Fruit fly (Drosophila melanogaster) whole organism, embryonic: ENCODE data around the gene Cep290.

Experiments used
- Bdp1 ChIP-seq: fragments of 200-800 bp; sonication (Bioruptor generic); optimal IDR thresholded peaks from 3 replicates; lab custom pipeline; 2016; ENCODE audit warnings: missing biosample characterization, missing genetic modification characterization
- Bgb ChIP-seq: fragments of 200-800 bp; sonication (Bioruptor generic); IDR thresholded peaks from 2 replicates; pipeline ENCODE4 v1.3.6; 2022; ENCODE audit warnings: missing biosample characterization, missing genetic modification characterization; ENCODE audit not compliant: partially characterized antibody
- CG10209 ChIP-seq: fragments of 200-800 bp; sonication (Bioruptor generic); optimal IDR thresholded peaks from 3 replicates; lab custom pipeline; 2017; ENCODE audit warnings: missing biosample characterization, mild to moderate bottlenecking, missing genetic modification characterization, missing genetic modification reagents
- CG11504 ChIP-seq: fragments of 200-800 bp; sonication (Bioruptor generic); optimal IDR thresholded peaks from 3 replicates; lab custom pipeline; 2019; ENCODE audit warnings: missing biosample characterization, mild to moderate bottlenecking, missing genetic modification characterization, moderate library complexity
- CG13287 ChIP-seq: fragments of 200-800 bp; sonication (Bioruptor generic); IDR thresholded peaks from 2 replicates; pipeline ENCODE4 v1.3.6; 2022; ENCODE audit warnings: missing biosample characterization, missing genetic modification characterization; ENCODE audit not compliant: partially characterized antibody
- CG13894 ChIP-seq: fragments of 200-800 bp; sonication (Bioruptor generic); optimal IDR thresholded peaks from 3 replicates; lab custom pipeline; 2018; ENCODE audit warnings: missing biosample characterization, mild to moderate bottlenecking, missing genetic modification characterization, moderate library complexity
- CG1529 ChIP-seq: fragments of 200-800 bp; sonication (Bioruptor generic); optimal IDR thresholded peaks from 3 replicates; lab custom pipeline; 2018; ENCODE audit warnings: missing biosample characterization, missing genetic modification characterization
- CG1602 ChIP-seq: fragments of 200-800 bp; sonication (Bioruptor generic); optimal IDR thresholded peaks from 3 replicates; lab custom pipeline; 2016; ENCODE audit warnings: missing biosample characterization, missing genetic modification characterization
- CG17361 ChIP-seq: fragments of 200-800 bp; sonication (Bioruptor generic); IDR thresholded peaks from 3 replicates; pipeline ENCODE4 v1.3.6; 2022; ENCODE audit warnings: missing biosample characterization, missing genetic modification characterization
- CG30403 ChIP-seq: fragments of 200-800 bp; sonication (Bioruptor generic); optimal IDR thresholded peaks from 3 replicates; lab custom pipeline; 2016; ENCODE audit warnings: missing biosample characterization, missing genetic modification characterization
- CG31388 ChIP-seq: fragments of 200-800 bp; sonication (Bioruptor generic); optimal IDR thresholded peaks from 2 replicates; lab custom pipeline; 2016; ENCODE audit warnings: missing biosample characterization, missing genetic modification characterization
- CG32767 ChIP-seq: fragments of 200-800 bp; sonication (Bioruptor generic); IDR thresholded peaks from 2 replicates; pipeline ENCODE4 v1.3.6; 2022; ENCODE audit warnings: missing biosample characterization, missing genetic modification characterization
- CG3726 ChIP-seq: fragments of 200-800 bp; sonication (Bioruptor generic); IDR thresholded peaks from 3 replicates; pipeline ENCODE4, ENCODE4 v1.3.6; 2022; ENCODE audit warnings: missing biosample characterization, missing genetic modification characterization
- CG3838 ChIP-seq: fragments of 200-800 bp; sonication (Bioruptor generic); optimal IDR thresholded peaks from 3 replicates; lab custom pipeline; 2016; ENCODE audit warnings: missing biosample characterization, missing genetic modification characterization
- CG7745 ChIP-seq: fragments of 200-800 bp; sonication (Bioruptor generic); optimal IDR thresholded peaks from 2 replicates; lab custom pipeline; 2018; ENCODE audit warnings: missing biosample characterization, mild to moderate bottlenecking, missing genetic modification characterization, moderate library complexity
- CG7963 ChIP-seq: fragments of 200-800 bp; sonication (Bioruptor generic); IDR thresholded peaks from 3 replicates; pipeline ENCODE4 v1.3.6; 2022; ENCODE audit warnings: missing biosample characterization, missing genetic modification characterization; ENCODE audit not compliant: partially characterized antibody
- CG8089 ChIP-seq: fragments of 200-800 bp; sonication (Bioruptor generic); optimal IDR thresholded peaks from 3 replicates; lab custom pipeline; 2016; ENCODE audit warnings: missing biosample characterization, missing genetic modification characterization
- Chrac-16 ChIP-seq: fragments of 200-800 bp; sonication (Bioruptor generic); optimal IDR thresholded peaks from 3 replicates; lab custom pipeline; 2016; ENCODE audit warnings: missing biosample characterization, missing genetic modification characterization
- Doc2 ChIP-seq: fragments of 200-800 bp; sonication (Bioruptor generic); IDR thresholded peaks from 2 replicates; pipeline ENCODE4 v1.3.6; 2022; ENCODE audit warnings: missing biosample characterization, missing genetic modification characterization
- Dref ChIP-seq: fragments of 200-800 bp; sonication (Bioruptor generic); IDR thresholded peaks from 2 replicates; pipeline ENCODE4 v1.3.6; 2022; ENCODE audit warnings: missing biosample characterization, missing genetic modification characterization
- Drgx ChIP-seq: fragments of 200-800 bp; sonication (Bioruptor generic); IDR thresholded peaks from 2 replicates; pipeline ENCODE4 v1.3.6; 2022; ENCODE audit warnings: missing biosample characterization, missing genetic modification characterization
- Ets97D ChIP-seq: fragments of 200-800 bp; sonication (Bioruptor generic); optimal IDR thresholded peaks from 3 replicates; lab custom pipeline; 2016; ENCODE audit warnings: missing biosample characterization, missing genetic modification characterization
- Gsc ChIP-seq: fragments of 200-800 bp; sonication (Bioruptor generic); IDR thresholded peaks from 2 replicates; pipeline ENCODE4 v1.3.6; 2022; ENCODE audit warnings: missing biosample characterization, missing genetic modification characterization
- HmgZ ChIP-seq: fragments of 200-800 bp; sonication (Bioruptor generic); optimal IDR thresholded peaks from 2 replicates; lab custom pipeline; 2018; ENCODE audit warnings: missing biosample characterization, mild to moderate bottlenecking, missing genetic modification characterization
- Lim3 ChIP-seq: fragments of 200-800 bp; sonication (Bioruptor generic); IDR thresholded peaks from 2 replicates; pipeline ENCODE4 v1.3.6; 2022; ENCODE audit warnings: missing biosample characterization, missing genetic modification characterization
- MBD-R2 ChIP-seq: fragments of 200-800 bp; sonication (Bioruptor generic); IDR thresholded peaks from 2 replicates; pipeline ENCODE4 v1.3.6; 2022; ENCODE audit warnings: missing biosample characterization, missing genetic modification characterization
- Mad ChIP-seq: fragments of 200-800 bp; sonication (Bioruptor generic); optimal IDR thresholded peaks from 2 replicates; lab custom pipeline; 2016; ENCODE audit warnings: missing biosample characterization, missing genetic modification characterization
- NC2α ChIP-seq: fragments of 200-800 bp; sonication (Bioruptor generic); optimal IDR thresholded peaks from 2 replicates; lab custom pipeline; 2016; ENCODE audit warnings: missing biosample characterization, missing genetic modification characterization
- NK7.1 ChIP-seq: fragments of 200-800 bp; sonication (Bioruptor generic); optimal IDR thresholded peaks from 3 replicates; lab custom pipeline; 2016; ENCODE audit warnings: missing biosample characterization, missing genetic modification characterization
- Tbp ChIP-seq: fragments of >200 bp; optimal IDR thresholded peaks from 2 replicates; lab custom pipeline; 2018; ENCODE audit warnings: missing biosample characterization, missing genetic modification characterization
- ash1 ChIP-seq: fragments of 200-800 bp; sonication (Bioruptor generic); optimal IDR thresholded peaks from 2 replicates; lab custom pipeline; 2018; ENCODE audit warnings: missing biosample characterization, mild to moderate bottlenecking, missing genetic modification characterization
- btn ChIP-seq: fragments of 200-800 bp; sonication (Bioruptor generic); optimal IDR thresholded peaks from 2 replicates; lab custom pipeline; 2016; ENCODE audit warnings: missing biosample characterization, missing genetic modification characterization
- crp ChIP-seq, 2 experiments: fragments of 200-800 bp; sonication (Bioruptor generic); optimal IDR thresholded peaks; 2 replicates in 1 of 2; 3 replicates in 1 of 2; lab custom pipeline; 2017; ENCODE audit warnings: missing biosample characterization in 2 of 2, missing genetic modification characterization in 2 of 2, mild to moderate bottlenecking in 1 of 2, moderate library complexity in 1 of 2
- dpn ChIP-seq, 2 experiments: fragments of 200-800 bp; sonication (Bioruptor generic); optimal IDR thresholded peaks; 3 replicates each; lab custom pipeline; 2016; ENCODE audit warnings: missing biosample characterization in 2 of 2, missing genetic modification characterization in 2 of 2
- fd102C ChIP-seq: fragments of 200-800 bp; sonication (Bioruptor generic); optimal IDR thresholded peaks from 2 replicates; lab custom pipeline; 2018; ENCODE audit warnings: missing biosample characterization, mild to moderate bottlenecking, missing genetic modification characterization, moderate library complexity
- fd3F ChIP-seq: fragments of 200-800 bp; sonication (Bioruptor generic); optimal IDR thresholded peaks from 2 replicates; lab custom pipeline; 2018; ENCODE audit warnings: missing biosample characterization, mild to moderate bottlenecking, missing genetic modification characterization, moderate library complexity
- fu2 ChIP-seq: fragments of 200-800 bp; sonication (Bioruptor generic); optimal IDR thresholded peaks from 2 replicates; lab custom pipeline; 2016; ENCODE audit warnings: missing biosample characterization, missing genetic modification characterization
- h ChIP-seq: fragments of >200 bp; optimal IDR thresholded peaks from 2 replicates; lab custom pipeline; 2017
- ham ChIP-seq: fragments of 200-800 bp; sonication (Bioruptor generic); IDR thresholded peaks from 2 replicates; pipeline ENCODE4 v1.3.6; 2022; ENCODE audit warnings: missing biosample characterization, missing genetic modification characterization
- hth ChIP-seq: fragments of >200 bp; optimal IDR thresholded peaks from 2 replicates; lab custom pipeline; 2017; ENCODE audit warnings: inconsistent platforms
- oc ChIP-seq: fragments of 200-800 bp; sonication (Bioruptor generic); optimal IDR thresholded peaks from 2 replicates; lab custom pipeline; 2018; ENCODE audit warnings: missing biosample characterization, mild to moderate bottlenecking, missing genetic modification characterization, moderate library complexity
- org-1 ChIP-seq: fragments of 200-800 bp; sonication (Bioruptor generic); optimal IDR thresholded peaks from 2 replicates; lab custom pipeline; 2017; ENCODE audit warnings: missing biosample characterization, missing genetic modification characterization
- pfk ChIP-seq: fragments of 200-800 bp; sonication (Bioruptor generic); optimal IDR thresholded peaks from 2 replicates; lab custom pipeline; 2018; ENCODE audit warnings: missing biosample characterization, mild to moderate bottlenecking, missing genetic modification characterization, moderate library complexity
- phol ChIP-seq: fragments of 200-800 bp; sonication (Bioruptor generic); optimal IDR thresholded peaks from 3 replicates; lab custom pipeline; 2018; ENCODE audit warnings: missing biosample characterization, mild to moderate bottlenecking, missing genetic modification characterization, moderate library complexity
- ranshi ChIP-seq: fragments of 200-800 bp; sonication (Bioruptor generic); IDR thresholded peaks from 2 replicates; pipeline ENCODE4 v1.3.6; 2022; ENCODE audit warnings: missing biosample characterization, missing genetic modification characterization
- ro ChIP-seq: fragments of 200-800 bp; sonication (Bioruptor generic); IDR thresholded peaks from 2 replicates; pipeline ENCODE4 v1.3.6; 2022; ENCODE audit warnings: missing biosample characterization, missing genetic modification characterization
- sd ChIP-seq: fragments of 200-800 bp; sonication (Bioruptor generic); optimal IDR thresholded peaks from 3 replicates; lab custom pipeline; 2018; ENCODE audit warnings: missing biosample characterization, mild to moderate bottlenecking, missing genetic modification characterization, moderate library complexity
- slbo ChIP-seq: fragments of 200-800 bp; sonication (Bioruptor generic); IDR thresholded peaks from 2 replicates; pipeline ENCODE4 v1.3.6; 2022; ENCODE audit warnings: missing biosample characterization, missing genetic modification characterization
- sna ChIP-seq: fragments of 200-800 bp; sonication (Bioruptor generic); IDR thresholded peaks from 2 replicates; pipeline ENCODE4 v1.3.6; 2022; ENCODE audit warnings: missing biosample characterization, missing genetic modification characterization; ENCODE audit not compliant: partially characterized antibody
- stc ChIP-seq: fragments of 200-800 bp; sonication (Bioruptor generic); IDR thresholded peaks from 2 replicates; pipeline ENCODE4 v1.3.6; 2022; ENCODE audit warnings: missing biosample characterization, missing genetic modification characterization
- trem ChIP-seq: fragments of 200-800 bp; optimal IDR thresholded peaks from 3 replicates; lab custom pipeline; 2019; ENCODE audit warnings: missing biosample characterization, mild to moderate bottlenecking, missing genetic modification characterization, moderate library complexity
- vvl ChIP-seq: fragments of 200-800 bp; sonication (Bioruptor generic); IDR thresholded peaks from 2 replicates; pipeline ENCODE4 v1.3.6; 2022; ENCODE audit warnings: missing biosample characterization, missing genetic modification characterization

The Cep290 gene

dm6 chr3L:833878-834277 is 9.8 kb upstream of the Cep290 start, which contains the start of gene CG42553 (continued):
- no peak for TF ChIP-seq NC2α (GFP tag; lab: Kevin White, UChicago)
- TF ChIP-seq Ets97D (GFP tag; lab: Kevin White, UChicago): no peak
- peak; percentile 47 for TF ChIP-seq CG13287 (GFP tag; lab: Robert Waterston, UW)
- no peak for TF ChIP-seq Mad (GFP tag; lab: Kevin White, UChicago)
- TF ChIP-seq CG11504 (tag; lab: Kevin White, UChicago): no peak
- no peak for TF ChIP-seq CG7745 (tag; lab: Kevin White, UChicago)
- TF ChIP-seq phol (tag; lab: Kevin White, UChicago): no peak
- no peak for TF ChIP-seq Lim3 (GFP tag; lab: Robert Waterston, UW)
- peak; percentile 28; the same call in 1 of the 2 replicates for TF ChIP-seq sna (GFP tag; lab: Robert Waterston, UW)
- TF ChIP-seq CG1529: no peak
- no peak for TF ChIP-seq org-1 (GFP tag; lab: Kevin White, UChicago)
- TF ChIP-seq CG1602: no peak
- TF ChIP-seq NK7.1 (GFP tag; lab: Kevin White, UChicago): no peak
- no peak for TF ChIP-seq Chrac-16 (GFP tag; lab: Kevin White, UChicago)
- no peak for TF ChIP-seq sd (tag; lab: Kevin White, UChicago)
- TF ChIP-seq oc (tag; lab: Kevin White, UChicago): no peak
- TF ChIP-seq fu2 (GFP tag; lab: Kevin White, UChicago): no peak
- no peak for TF ChIP-seq stc (GFP tag; lab: Robert Waterston, UW)
- TF ChIP-seq btn: no peak
- no peak for TF ChIP-seq h
- no peak for TF ChIP-seq Tbp
- TF ChIP-seq vvl (GFP tag; lab: Robert Waterston, UW): no peak
- TF ChIP-seq Doc2 (GFP tag; lab: Robert Waterston, UW): no peak
- peak; percentile 24 to 86 for TF ChIP-seq crp (GFP tag; optimal IDR thresholded peaks at IDR 0.05; lab: Kevin White, UChicago)
- no peak for TF ChIP-seq trem (tag; lab: Kevin White, UChicago)
- TF ChIP-seq CG10209: no peak
- no peak for TF ChIP-seq pfk (GFP tag; lab: Kevin White, UChicago)
- TF ChIP-seq CG3726 (GFP tag; lab: Robert Waterston, UW): no peak
- TF ChIP-seq ranshi (GFP tag; lab: Robert Waterston, UW): 0 out of 2 replicates have a peak, but pooled peaks have one; percentile 28
- no peak for TF ChIP-seq ro
- no peak for TF ChIP-seq dpn (GFP tag; optimal IDR thresholded peaks at IDR 0.05; lab: Kevin White, UChicago)
- TF ChIP-seq CG32767 (GFP tag; lab: Robert Waterston, UW): no peak
- no peak for TF ChIP-seq CG30403 (GFP tag; lab: Kevin White, UChicago)
- peak; percentile 42 for TF ChIP-seq Bgb (GFP tag; lab: Robert Waterston, UW)
- no peak for TF ChIP-seq ham (GFP tag; lab: Robert Waterston, UW)
- TF ChIP-seq fd3F (GFP tag; lab: Kevin White, UChicago): no peak
- no peak for TF ChIP-seq fd102C (GFP tag; lab: Kevin White, UChicago)
- TF ChIP-seq slbo: peak; percentile 49; the same call in 1 of the 2 replicates
- no peak for TF ChIP-seq hth
- TF ChIP-seq Bdp1 (GFP tag; lab: Kevin White, UChicago): no peak
- no peak for TF ChIP-seq CG3838 (GFP tag; lab: Kevin White, UChicago)
- no peak for TF ChIP-seq CG8089 (GFP tag; lab: Kevin White, UChicago)
- TF ChIP-seq Dref (GFP tag; lab: Robert Waterston, UW): peak; percentile 69
- no peak for TF ChIP-seq Gsc
- TF ChIP-seq CG17361 (GFP tag; lab: Robert Waterston, UW): no peak
- TF ChIP-seq CG13894: no peak
- TF ChIP-seq CG31388 (GFP tag; lab: Kevin White, UChicago): no peak
- peak; percentile 84 for TF ChIP-seq MBD-R2 (GFP tag; lab: Robert Waterston, UW)
- no peak for TF ChIP-seq ash1 (GFP tag; lab: Kevin White, UChicago)
- peak; percentile 28; the same call in 1 of the 3 replicates for TF ChIP-seq CG7963 (GFP tag; lab: Robert Waterston, UW)
- no peak for TF ChIP-seq Drgx (GFP tag; lab: Robert Waterston, UW)
- no peak for TF ChIP-seq HmgZ (tag; lab: Kevin White, UChicago)
